Fruit fly (Drosophila melanogaster): ENCODE results near the gene Reepl1.

Gene Reepl1

DNA sequence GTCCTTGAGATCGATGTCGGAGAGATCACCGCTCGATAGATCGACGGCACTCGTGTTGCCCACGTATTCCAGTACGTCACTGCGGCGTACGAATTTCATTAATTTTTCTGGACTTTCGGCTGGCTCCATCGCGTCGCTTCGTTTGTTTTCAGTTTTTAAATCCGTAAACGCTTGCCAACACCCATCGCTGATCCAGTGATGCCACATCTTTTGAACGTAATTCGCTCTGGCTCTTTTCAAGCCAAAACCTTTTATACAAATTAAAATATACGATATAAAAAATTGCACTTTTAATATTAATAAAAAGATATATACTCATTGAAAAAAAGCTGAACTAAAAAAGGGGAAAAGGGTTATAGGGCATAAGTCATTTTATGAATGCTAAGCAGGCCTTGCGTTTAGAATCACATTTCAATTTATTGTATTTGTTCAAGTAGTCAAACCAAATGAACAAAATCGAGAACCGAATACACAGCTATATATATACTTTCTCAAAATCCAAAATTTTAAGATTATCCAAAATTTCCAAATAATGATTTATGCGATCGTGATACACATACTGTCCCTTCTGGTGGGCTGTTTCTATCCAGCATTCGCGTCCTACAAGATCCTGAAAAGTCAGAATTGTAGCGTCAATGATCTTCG lies at the start of gene Reepl1, which contains the start of gene Kmn1:
Gene Reepl1 (plus strand): TSS at position 438 of the 645 bp plus-strand sequence.
Gene Kmn1 (minus strand): TSS at position 173 of the 645 bp plus-strand sequence.
- TF ChIP-seq Hr38 (GFP tag; optimal IDR thresholded peaks at IDR 0.05) = no peak
- peak; percentile 7 for TF ChIP-seq Hr39 (GFP tag; optimal IDR thresholded peaks at IDR 0.05)

DNA sequence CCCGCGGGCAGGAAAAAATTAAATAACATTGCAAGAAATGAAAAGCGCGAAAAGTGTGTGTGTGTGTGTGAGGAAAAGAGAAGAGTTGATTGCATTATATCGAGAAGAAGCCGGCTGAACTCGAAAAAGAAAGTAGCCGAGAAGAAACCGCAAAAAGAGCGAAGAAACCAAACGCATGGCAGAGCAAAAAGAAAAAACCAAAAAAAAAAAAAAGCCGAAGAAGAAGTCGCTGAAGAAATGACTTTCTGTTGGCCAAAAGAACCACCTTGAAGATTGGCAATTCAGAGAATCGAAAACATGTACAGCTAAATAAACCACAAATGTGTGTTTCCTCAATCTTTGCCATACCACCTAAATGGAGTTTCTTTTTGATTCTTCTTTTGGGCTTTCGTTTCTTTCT lies 48.6 kb upstream of the Reepl1 start:
- TF ChIP-seq svp (GFP tag) (no peak), CG6276 (GFP tag; optimal IDR thresholded peaks at IDR 0.05) (peak; percentile 20), Blimp-1 (GFP tag; optimal IDR thresholded peaks at IDR 0.05) (peak; percentile 72), CG6854 (GFP tag; optimal IDR thresholded peaks at IDR 0.05) (peak; percentile 5), Eip78C (GFP tag) (peak; percentile 69)

DNA sequence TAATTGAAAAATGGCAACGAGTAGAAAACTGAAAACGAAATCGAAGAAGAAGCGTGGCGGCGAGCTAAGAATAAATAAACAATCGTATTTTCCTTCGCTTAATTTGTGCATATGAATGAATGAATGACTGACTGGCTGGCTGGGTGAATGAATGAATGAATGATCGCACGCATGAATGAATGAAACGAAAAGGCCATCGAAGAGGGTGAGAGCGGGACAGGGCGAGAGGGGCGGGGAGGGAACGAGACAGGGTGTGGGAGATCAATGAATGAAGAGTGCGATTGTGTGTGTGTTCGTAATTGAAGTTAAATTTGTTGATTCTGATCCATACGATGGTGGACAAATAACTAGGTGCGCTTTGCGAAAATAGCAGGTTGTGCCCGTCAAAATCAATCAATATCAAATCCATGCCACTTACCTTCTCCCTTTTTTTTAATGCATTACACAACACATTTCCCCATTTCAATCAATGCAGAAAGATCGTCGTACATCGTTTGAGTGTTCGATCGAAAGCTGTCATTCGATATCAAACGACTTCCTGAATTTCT lies 45.3 kb upstream of the Reepl1 start:
- no peak for TF ChIP-seq CG34406 (GFP tag; optimal IDR thresholded peaks at IDR 0.05)

DNA sequence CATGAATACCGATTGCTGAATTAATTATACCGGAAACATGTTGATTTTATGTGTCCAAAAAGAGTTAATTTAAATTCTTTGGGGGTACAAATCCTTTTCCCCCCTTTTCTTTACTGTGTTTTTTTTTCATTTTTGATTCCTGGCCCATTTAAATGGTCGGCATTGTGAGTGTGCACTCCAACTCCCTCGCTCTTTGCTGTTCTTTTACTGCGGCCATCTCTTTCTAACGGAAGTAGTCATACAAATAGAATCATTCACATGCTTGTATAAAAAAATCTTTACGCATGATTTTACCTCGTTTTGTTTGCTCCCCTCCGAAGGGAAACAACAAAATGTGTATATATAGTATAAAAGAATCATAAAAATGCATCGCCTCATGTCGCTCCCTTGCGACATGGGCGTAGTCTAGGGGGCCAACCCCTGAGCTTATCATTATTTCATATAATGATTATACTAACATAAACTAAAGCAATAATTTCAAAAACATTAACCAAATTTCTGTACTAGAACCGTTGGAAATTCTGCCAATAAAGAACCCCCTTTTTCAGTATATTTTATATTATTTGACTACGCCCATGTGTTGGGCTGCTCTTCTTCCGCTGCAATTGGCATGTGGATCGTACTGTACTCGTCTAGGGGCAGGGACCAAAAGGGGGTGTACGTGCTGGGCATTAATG lies 44.3 kb upstream of the Reepl1 start:
- TF ChIP-seq svp (GFP tag) (peak; percentile 83), Hr4 (GFP tag; optimal IDR thresholded peaks at IDR 0.05) (peak; percentile 53), Ets96B (tag; optimal IDR thresholded peaks at IDR 0.05) (peak; percentile 77), Eip75B (GFP tag; optimal IDR thresholded peaks at IDR 0.05) (peak; percentile 66), CG9139 (GFP tag; optimal IDR thresholded peaks at IDR 0.05) (peak; percentile 47), CG4318 (GFP tag; optimal IDR thresholded peaks at IDR 0.05) (peak; percentile 14), topi (GFP tag; optimal IDR thresholded peaks at IDR 0.05) (peak; percentile 50), Smox (GFP tag; optimal IDR thresholded peaks at IDR 0.05) (peak; percentile 57), Sox14 (GFP tag; optimal IDR thresholded peaks at IDR 0.05) (peak; percentile 34), CG6163 (GFP tag; IDR thresholded peaks at IDR 0.05) (peak; percentile 73), Blimp-1 (GFP tag; optimal IDR thresholded peaks at IDR 0.05) (no peak), dsx (GFP tag; optimal IDR thresholded peaks at IDR 0.05; ENCODE audit: poor library complexity, severe bottlenecking) (peak; percentile 79), CG8632 (GFP tag; optimal IDR thresholded peaks at IDR 0.05) (peak; percentile 51), CG8319 (GFP tag; optimal IDR thresholded peaks at IDR 0.05) (peak; percentile 11), Sox15 (GFP tag; optimal IDR thresholded peaks at IDR 0.05) (no peak), eg (GFP tag; IDR thresholded peaks at IDR 0.05) (peak; percentile 79), dac (GFP tag; optimal IDR thresholded peaks at IDR 0.05) (peak; percentile 22), CG10669 (GFP tag; optimal IDR thresholded peaks at IDR 0.05) (peak; percentile 73), fd59A (GFP tag; optimal IDR thresholded peaks at IDR 0.05) (peak; percentile 67), CG1621 (tag; optimal IDR thresholded peaks at IDR 0.05) (peak; percentile 69), CG34406 (GFP tag; optimal IDR thresholded peaks at IDR 0.05) (peak; percentile 63), Sox102F (GFP tag; optimal IDR thresholded peaks at IDR 0.05) (peak; percentile 55), Ets21C (GFP tag; optimal IDR thresholded peaks at IDR 0.05) (peak; percentile 34), CG6276 (GFP tag; optimal IDR thresholded peaks at IDR 0.05) (peak; percentile 43), CG11294 (GFP tag; IDR thresholded peaks at IDR 0.05) (no peak), ss (GFP tag; optimal IDR thresholded peaks at IDR 0.05) (peak; percentile 67 to 82), esn (GFP tag; optimal IDR thresholded peaks at IDR 0.05) (peak; percentile 50), cyc (GFP tag; optimal IDR thresholded peaks at IDR 0.05) (peak; percentile 32), OdsH (GFP tag; optimal IDR thresholded peaks at IDR 0.05) (peak; percentile 62), Hr39 (GFP tag; optimal IDR thresholded peaks at IDR 0.05) (peak; percentile 42), pdm3 (GFP tag; optimal IDR thresholded peaks at IDR 0.05) (peak; percentile 67), CG6854 (GFP tag; optimal IDR thresholded peaks at IDR 0.05) (peak; percentile 30), fd85E (GFP tag; optimal IDR thresholded peaks at IDR 0.05) (no peak), CG31627 (GFP tag; optimal IDR thresholded peaks at IDR 0.05) (peak; percentile 35), CG10631 (GFP tag; optimal IDR thresholded peaks at IDR 0.05) (peak; percentile 76), CG16779 (tag; optimal IDR thresholded peaks at IDR 0.05) (peak; percentile 35), Eip78C (GFP tag) (peak; percentile 91), vri (GFP tag; optimal IDR thresholded peaks at IDR 0.05) (no peak), CG7368 (GFP tag; optimal IDR thresholded peaks at IDR 0.05) (peak; percentile 15), fkh (GFP tag; optimal IDR thresholded peaks at IDR 0.05) (peak; percentile 12), CG11902 (GFP tag; optimal IDR thresholded peaks at IDR 0.05) (peak; percentile 4)

Measured in whole organism, prepupa.